Fruit fly (Drosophila melanogaster) S2 (cell line): ENCODE data around the gene CG42272.

Source experiments
- CG8478 ChIP-seq: fragments of >200 bp; optimal IDR thresholded peaks from 2 replicates; lab custom pipeline; 2018
- CTCF ChIP-seq, 2 experiments: fragments of >200 bp; optimal IDR thresholded peaks; 2 replicates each; lab custom pipeline; 2018

The CG42272 gene

DNA sequence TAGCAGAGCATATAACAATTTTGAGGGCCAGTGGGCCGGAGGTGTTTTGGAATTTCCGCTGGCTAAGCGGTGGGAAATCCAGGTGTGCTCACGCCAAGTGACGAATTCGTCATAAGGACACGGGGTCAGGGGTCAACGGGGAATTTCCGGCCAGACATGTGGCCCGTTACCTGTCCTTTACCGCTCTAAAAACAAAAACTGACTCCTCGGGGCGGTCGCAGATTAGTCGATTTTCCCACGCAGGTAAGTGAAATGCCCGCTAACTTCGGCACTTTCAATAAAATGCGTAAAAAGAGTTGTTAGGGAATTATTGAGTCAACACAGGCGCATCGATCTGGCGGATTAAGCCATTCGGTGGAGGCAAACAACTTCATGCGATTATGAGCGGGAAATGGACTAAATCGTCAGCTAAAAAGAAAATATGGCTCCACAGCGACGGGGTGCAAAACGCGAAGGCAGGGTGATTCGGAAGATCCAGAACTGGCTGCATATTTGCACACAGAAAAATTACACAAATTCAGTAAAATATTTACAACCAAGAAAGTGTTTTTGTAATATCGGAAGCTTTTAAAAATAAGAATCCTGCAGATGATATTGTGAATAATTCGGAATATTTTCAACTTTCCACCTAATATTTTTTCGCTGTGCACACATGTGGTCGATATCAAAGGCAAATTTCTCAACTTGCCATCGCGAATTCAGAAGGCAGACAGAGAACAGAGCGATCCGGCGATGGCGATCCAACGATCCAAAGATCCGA is 33.2 kb downstream of the CG42272 start:
- TF ChIP-seq CG8478 (lab: Kevin White, UChicago), result no peak
- TF ChIP-seq CTCF (optimal IDR thresholded peaks at IDR 0.05; lab: Kevin White, UChicago), result no peak

DNA sequence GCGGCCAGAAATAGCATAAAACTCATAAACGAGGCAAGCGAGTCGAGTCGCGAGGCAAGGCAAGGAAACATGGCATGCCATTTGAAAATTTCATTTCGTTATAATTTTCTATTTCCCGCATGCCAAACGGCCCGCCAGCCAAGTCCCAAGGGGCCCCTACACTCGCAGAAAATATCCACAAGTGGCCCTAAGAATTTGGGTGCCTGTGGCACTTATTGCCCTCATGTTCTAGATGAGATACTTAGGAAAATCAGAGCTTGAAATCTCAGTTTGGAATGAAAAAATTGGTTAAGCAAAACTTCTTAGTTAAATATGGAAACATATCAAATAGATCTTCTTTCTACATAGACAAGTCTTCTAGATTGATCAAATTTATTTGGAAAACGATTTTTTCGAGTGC is 35.5 kb downstream of the CG42272 start:
- TF ChIP-seq CTCF (optimal IDR thresholded peaks at IDR 0.05; lab: Kevin White, UChicago) (no peak), CG8478 (lab: Kevin White, UChicago) (no peak)

DNA sequence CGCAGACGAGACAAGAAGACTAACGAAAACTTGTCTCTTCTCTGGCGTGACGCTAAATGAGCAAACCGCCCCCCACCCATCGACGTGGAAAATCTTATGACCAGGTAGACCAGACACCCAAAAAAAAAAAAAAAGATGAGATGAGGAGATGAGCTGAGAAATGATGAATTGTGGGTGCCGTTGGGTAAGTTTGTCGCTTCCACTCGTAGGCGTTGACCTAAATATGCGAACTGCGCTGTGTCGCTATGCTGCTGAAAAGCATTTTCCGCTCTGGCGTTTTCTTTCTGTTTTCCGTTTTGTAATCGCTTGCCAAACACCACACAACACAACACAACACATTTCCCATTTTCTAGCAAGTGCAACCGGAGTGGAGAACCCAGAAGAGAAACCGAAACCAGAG is 36.0 kb downstream of the CG42272 start:
- no peak for TF ChIP-seq CG8478 (lab: Kevin White, UChicago)
- no peak for TF ChIP-seq CTCF (optimal IDR thresholded peaks at IDR 0.05; lab: Kevin White, UChicago)

DNA sequence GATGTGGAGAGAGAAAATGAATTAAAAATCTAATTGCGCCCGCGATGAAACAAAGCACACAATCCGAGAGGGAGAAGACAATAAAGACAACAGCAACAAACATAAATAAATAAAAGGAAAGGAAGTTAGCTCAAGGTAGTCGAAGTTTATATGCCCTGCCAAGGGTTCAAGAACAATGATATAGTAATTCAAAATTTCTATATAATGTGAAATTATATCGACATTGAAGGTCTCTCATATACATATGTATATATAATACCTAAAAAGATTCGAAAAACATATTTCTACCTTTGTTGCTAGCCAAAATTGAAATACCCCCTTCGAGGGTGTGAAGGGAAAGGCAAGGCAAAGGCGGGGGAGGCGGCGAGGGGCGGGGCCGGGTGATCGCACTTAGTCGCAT is 38.0 kb downstream of the CG42272 start:
- no peak for TF ChIP-seq CG8478 (lab: Kevin White, UChicago)
- no peak for TF ChIP-seq CTCF (optimal IDR thresholded peaks at IDR 0.05; lab: Kevin White, UChicago)

DNA sequence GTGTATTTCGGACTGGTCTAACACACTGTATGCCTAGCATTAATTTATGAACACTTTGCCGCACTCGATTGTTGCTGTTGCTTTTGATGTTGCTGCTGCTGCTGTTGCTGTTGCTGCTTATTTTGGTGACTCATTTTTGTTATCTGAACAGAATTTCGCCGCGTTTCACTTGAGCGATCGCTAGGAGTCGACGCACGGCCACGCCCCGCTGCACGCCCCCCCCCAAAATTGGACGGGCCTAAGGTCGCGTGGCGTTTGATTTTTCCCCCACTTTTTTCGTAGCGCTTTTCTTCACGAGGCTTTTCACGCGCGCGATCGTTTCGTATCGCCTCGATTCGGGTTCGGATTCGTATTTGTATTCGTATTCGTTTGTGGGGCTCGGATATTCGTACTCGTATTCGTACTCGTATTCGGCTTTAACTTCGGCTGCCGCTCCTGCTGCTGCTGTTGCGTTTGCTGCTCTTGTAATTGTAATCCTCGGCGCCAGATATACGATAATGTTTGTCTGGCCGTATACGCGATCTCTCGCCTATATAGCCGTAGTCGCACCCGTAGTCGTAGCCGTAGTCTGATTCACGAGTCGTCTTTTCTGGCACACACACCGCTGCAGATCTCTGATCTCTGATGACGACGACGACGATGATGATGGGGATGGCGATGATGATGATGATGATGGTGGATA is 41.2 kb downstream of the CG42272 start:
- TF ChIP-seq CTCF (optimal IDR thresholded peaks at IDR 0.05; lab: Kevin White, UChicago) (no peak), CG8478 (lab: Kevin White, UChicago) (no peak)

- TF ChIP-seq CG8478 (lab: Kevin White, UChicago) (no peak), CTCF (optimal IDR thresholded peaks at IDR 0.05; lab: Kevin White, UChicago) (no peak)
Observed at dm6 chr3L:5845466-5845865, 42.6 kb downstream of the CG42272 start, which contains the start of gene vn. Gene vn (minus strand): TSS chr3L:5845664.

DNA sequence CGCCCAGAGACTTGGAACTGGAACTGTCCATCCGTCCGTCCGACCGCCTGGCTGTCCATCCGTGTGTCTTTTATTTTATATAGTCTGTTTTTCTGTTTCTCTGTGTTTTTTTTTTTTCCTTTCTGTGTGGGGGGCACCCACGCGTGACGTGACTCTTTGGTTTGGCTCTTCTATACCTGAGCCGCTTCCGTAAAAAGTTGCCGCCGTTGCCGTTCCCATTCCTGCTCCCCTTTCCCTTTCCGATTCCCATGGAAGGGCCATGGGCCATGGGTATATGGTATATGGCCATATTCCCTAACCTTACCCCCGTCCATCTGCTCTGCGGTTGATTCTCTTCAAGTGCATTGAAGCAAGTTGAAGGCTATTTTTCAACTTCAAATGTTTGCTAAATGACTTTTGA is 46.1 kb downstream of the CG42272 start:
- TF ChIP-seq CG8478 (lab: Kevin White, UChicago), result no peak
- no peak for TF ChIP-seq CTCF (optimal IDR thresholded peaks at IDR 0.05; lab: Kevin White, UChicago)

DNA sequence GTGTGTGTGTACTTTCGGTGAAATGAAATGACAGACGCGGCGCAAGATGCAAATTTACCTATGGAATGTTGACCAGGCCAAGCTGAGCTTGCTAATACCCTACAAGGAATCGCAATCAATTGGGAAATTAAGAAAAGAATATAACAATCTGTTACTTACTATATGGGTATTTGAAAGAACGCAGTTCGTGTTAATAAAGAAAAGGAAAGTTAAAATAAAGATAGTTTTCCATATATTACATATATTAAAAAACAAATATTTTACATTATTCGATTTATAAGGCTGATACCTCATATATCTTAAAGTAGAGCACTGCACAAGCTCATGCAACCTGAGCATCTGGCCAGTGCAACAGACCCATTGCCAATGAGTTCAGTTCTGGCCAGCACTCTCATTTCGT is 48.8 kb downstream of the CG42272 start:
- no peak for TF ChIP-seq CTCF (optimal IDR thresholded peaks at IDR 0.05; lab: Kevin White, UChicago)
- TF ChIP-seq CG8478 (lab: Kevin White, UChicago), result no peak

DNA sequence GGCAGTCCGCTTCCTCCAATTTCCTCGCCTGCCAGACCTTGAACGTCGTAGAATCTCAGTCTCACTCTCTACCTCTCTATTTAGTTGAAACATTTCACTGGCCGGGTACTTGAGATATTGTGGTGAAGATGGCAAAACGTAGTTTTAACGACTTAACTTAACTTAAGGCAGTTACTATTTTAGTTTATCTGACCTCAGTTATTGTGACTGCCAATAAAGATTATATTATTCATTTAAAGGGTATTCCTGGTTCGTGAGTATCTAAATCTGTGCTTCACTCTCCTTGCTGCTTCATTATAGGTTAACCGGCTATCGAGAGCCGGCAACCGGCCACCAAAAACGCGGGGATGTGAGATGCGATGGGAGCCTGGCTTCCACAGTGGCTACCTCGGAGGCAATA is 52.3 kb downstream of the CG42272 start:
- no peak for TF ChIP-seq CG8478 (lab: Kevin White, UChicago)
- no peak for TF ChIP-seq CTCF (optimal IDR thresholded peaks at IDR 0.05; lab: Kevin White, UChicago)
